Worm (Caenorhabditis elegans) whole organism, late embryonic: Measurements from ENCODE around the gene miro-1.

Experiments used
- C08G9.2 ChIP-seq: sonication (generic microtip); optimal IDR thresholded peaks from 2 replicates; lab custom pipeline; 2016; ENCODE audit warnings: mild to moderate bottlenecking, missing genetic modification characterization, moderate library complexity, missing compliant biosample characterization
- C38D4.7 ChIP-seq: fragments of 200-800 bp; sonication (Bioruptor generic); optimal IDR thresholded peaks from 2 replicates; lab custom pipeline; 2018; ENCODE audit warnings: mild to moderate bottlenecking, missing genetic modification characterization, moderate library complexity, missing compliant biosample characterization
- F13H6.1 ChIP-seq: sonication (generic microtip); optimal IDR thresholded peaks from 2 replicates; lab custom pipeline; 2016; ENCODE audit warnings: missing genetic modification characterization, missing compliant biosample characterization
- K09A11.1 ChIP-seq: sonication (generic microtip); optimal IDR thresholded peaks from 2 replicates; lab custom pipeline; 2017; ENCODE audit warnings: antibody characterized with exemption, mild to moderate bottlenecking, missing genetic modification characterization, missing compliant biosample characterization; ENCODE audit not compliant: insufficient read depth
- ahr-1 ChIP-seq: sonication (generic microtip); optimal IDR thresholded peaks from 2 replicates; lab custom pipeline; 2016; ENCODE audit warnings: missing genetic modification characterization, missing compliant biosample characterization
- ama-1 ChIP-seq: fragments of 150-350 bp; optimal IDR thresholded peaks from 2 replicates; lab custom pipeline; 2014
- ceh-14 ChIP-seq: sonication (generic microtip); optimal IDR thresholded peaks from 2 replicates; lab custom pipeline; 2016; ENCODE audit warnings: missing genotype, missing genetic modification characterization, missing compliant biosample characterization
- ceh-18 ChIP-seq: sonication (generic microtip); optimal IDR thresholded peaks from 2 replicates; lab custom pipeline; 2016; ENCODE audit warnings: missing genetic modification characterization, missing compliant biosample characterization
- ceh-2 ChIP-seq: sonication (generic microtip); optimal IDR thresholded peaks from 2 replicates; lab custom pipeline; 2016; ENCODE audit warnings: missing genotype, missing genetic modification characterization, missing compliant biosample characterization
- ceh-24 ChIP-seq: sonication (generic microtip); optimal IDR thresholded peaks from 2 replicates; lab custom pipeline; 2016; ENCODE audit warnings: mild to moderate bottlenecking, missing genetic modification characterization, missing compliant biosample characterization
- ceh-31 ChIP-seq: sonication (generic microtip); optimal IDR thresholded peaks from 2 replicates; lab custom pipeline; 2016; ENCODE audit warnings: missing genetic modification characterization, missing compliant biosample characterization
- ceh-34 ChIP-seq: sonication (generic microtip); optimal IDR thresholded peaks from 2 replicates; lab custom pipeline; 2016; ENCODE audit warnings: mild to moderate bottlenecking, missing genetic modification characterization, missing compliant biosample characterization
- ceh-45 ChIP-seq: fragments of 200-800 bp; sonication (Bioruptor generic); IDR thresholded peaks from 2 replicates; pipeline ENCODE4 v1.3.6; 2022; ENCODE audit warnings: missing genetic modification reagents, missing genetic modification characterization, missing compliant biosample characterization
- ceh-6 ChIP-seq: fragments of 200-800 bp; sonication (Bioruptor generic); optimal IDR thresholded peaks from 2 replicates; lab custom pipeline; 2018; ENCODE audit warnings: mild to moderate bottlenecking, missing genetic modification characterization, missing compliant biosample characterization
- ceh-9 ChIP-seq: sonication (generic microtip); optimal IDR thresholded peaks from 2 replicates; lab custom pipeline; 2016; ENCODE audit warnings: mild to moderate bottlenecking, missing genetic modification characterization, inconsistent platforms, missing compliant biosample characterization
- che-1 ChIP-seq: sonication (generic microtip); optimal IDR thresholded peaks from 2 replicates; lab custom pipeline; 2016; ENCODE audit warnings: mild to moderate bottlenecking, missing genetic modification characterization, missing compliant biosample characterization
- elt-2 ChIP-seq: sonication (generic microtip); optimal IDR thresholded peaks from 2 replicates; lab custom pipeline; 2016; ENCODE audit warnings: missing genetic modification reagents, missing genetic modification characterization, missing compliant biosample characterization
- ets-4 ChIP-seq: sonication (generic microtip); optimal IDR thresholded peaks from 2 replicates; lab custom pipeline; 2016; ENCODE audit warnings: missing genetic modification characterization, missing compliant biosample characterization
- eyg-1 ChIP-seq: sonication (generic microtip); optimal IDR thresholded peaks from 2 replicates; lab custom pipeline; 2016; ENCODE audit warnings: missing genotype, missing genetic modification characterization, missing compliant biosample characterization
- fkh-10 ChIP-seq: fragments of 150-350 bp; optimal IDR thresholded peaks from 2 replicates; lab custom pipeline; 2014; ENCODE audit warnings: missing biosample characterization, missing genetic modification reagents, missing genetic modification characterization
- fkh-6 ChIP-seq: sonication (generic microtip); optimal IDR thresholded peaks from 2 replicates; lab custom pipeline; 2016; ENCODE audit warnings: missing genetic modification characterization, missing compliant biosample characterization
- gmeb-2 ChIP-seq: sonication (generic microtip); optimal IDR thresholded peaks from 2 replicates; lab custom pipeline; 2016; ENCODE audit warnings: missing genetic modification characterization, inconsistent platforms, missing compliant biosample characterization
- madf-2 ChIP-seq: sonication (generic microtip); optimal IDR thresholded peaks from 2 replicates; lab custom pipeline; 2017; ENCODE audit warnings: missing genetic modification characterization, missing compliant biosample characterization
- nfya-1 ChIP-seq: sonication (generic microtip); optimal IDR thresholded peaks from 2 replicates; lab custom pipeline; 2017; ENCODE audit warnings: missing genetic modification characterization, mild to moderate bottlenecking, missing compliant biosample characterization, antibody characterized with exemption, moderate library complexity
- nhr-232 ChIP-seq: sonication (generic microtip); optimal IDR thresholded peaks from 2 replicates; lab custom pipeline; 2016; ENCODE audit warnings: missing genetic modification characterization, missing compliant biosample characterization
- pros-1 ChIP-seq: fragments of 150-350 bp; optimal IDR thresholded peaks from 2 replicates; lab custom pipeline; 2014; ENCODE audit warnings: missing biosample characterization, missing genetic modification reagents, missing genetic modification characterization
- ref-2 ChIP-seq: sonication (generic microtip); optimal IDR thresholded peaks from 2 replicates; lab custom pipeline; 2016; ENCODE audit warnings: missing genetic modification characterization, missing compliant biosample characterization
- sox-2 ChIP-seq: fragments of 200-800 bp; sonication (Bioruptor generic); IDR thresholded peaks from 2 replicates; pipeline ENCODE4 v1.3.6; 2022; ENCODE audit warnings: missing genetic modification reagents, missing genetic modification characterization, missing compliant biosample characterization
- sox-4 ChIP-seq: sonication (generic microtip); optimal IDR thresholded peaks from 2 replicates; lab custom pipeline; 2017; ENCODE audit warnings: mild to moderate bottlenecking, missing genetic modification characterization, inconsistent platforms, missing compliant biosample characterization
- tbx-2 ChIP-seq: sonication (generic microtip); optimal IDR thresholded peaks from 2 replicates; lab custom pipeline; 2016; ENCODE audit warnings: missing genetic modification characterization, missing compliant biosample characterization
- tbx-7 ChIP-seq: sonication (generic microtip); optimal IDR thresholded peaks from 2 replicates; lab custom pipeline; 2016; ENCODE audit warnings: missing genotype, missing genetic modification characterization, missing compliant biosample characterization
- ttx-3 ChIP-seq: sonication (generic microtip); optimal IDR thresholded peaks from 2 replicates; lab custom pipeline; 2016; ENCODE audit warnings: missing genetic modification reagents, missing genetic modification characterization, missing compliant biosample characterization
- unc-3 ChIP-seq, 2 experiments: fragments of 200-800 bp in 1 of 2; sonication (Bioruptor generic) in 1 of 2; sonication (generic microtip) in 1 of 2; conservative IDR thresholded peaks in 1 of 2; optimal IDR thresholded peaks in 1 of 2; 2 replicates each; pipeline versions ENCODE4 v1.3.6 to Lab custom; 2016 to 2022; ENCODE audit warnings: missing compliant biosample characterization in 2 of 2, missing genetic modification characterization in 2 of 2, missing genetic modification reagents in 1 of 2
- unc-42 ChIP-seq: sonication (generic microtip); optimal IDR thresholded peaks from 2 replicates; lab custom pipeline; 2016; ENCODE audit warnings: missing genotype, missing genetic modification characterization, missing compliant biosample characterization
- unc-86 ChIP-seq: sonication (generic microtip); optimal IDR thresholded peaks from 2 replicates; lab custom pipeline; 2016; ENCODE audit warnings: missing genetic modification characterization, missing compliant biosample characterization
- zip-5 ChIP-seq: sonication (generic microtip); optimal IDR thresholded peaks from 2 replicates; lab custom pipeline; 2016; ENCODE audit warnings: missing genetic modification characterization, missing compliant biosample characterization

The miro-1 gene

DNA sequence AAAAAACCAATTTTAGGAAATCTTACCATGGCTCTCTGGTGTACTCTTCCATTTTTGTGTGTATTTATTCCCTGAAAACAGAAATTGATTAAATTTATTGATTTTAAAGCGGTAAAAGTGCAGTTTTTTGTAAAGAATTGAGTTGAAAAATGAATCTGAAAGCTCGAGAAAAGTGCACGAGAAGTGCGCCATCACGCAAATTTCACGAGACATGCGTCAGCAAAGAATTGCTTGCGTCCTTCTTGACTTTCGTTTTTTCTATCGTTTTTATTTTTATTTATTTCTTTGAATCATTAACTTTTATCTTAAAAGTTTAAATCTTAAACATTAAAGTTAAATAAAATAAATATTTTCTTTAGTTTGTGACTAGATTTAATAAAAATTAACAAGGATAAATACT, 29.8 kb upstream of the miro-1 start, which contains the start of gene timm-17B.1:
TSS of gene timm-17B.1 (minus strand) at position 71 of the 400 bp plus-strand sequence.
- TF ChIP-seq tbx-2 (tag; lab: Kevin White, UChicago) (no peak), ttx-3 (tag; lab: Kevin White, UChicago) (peak; percentile 36), sox-4 (tag; lab: Kevin White, UChicago) (peak; percentile 6), elt-2 (tag; lab: Kevin White, UChicago) (peak; percentile 42), nfya-1 (peak; percentile 35), fkh-6 (tag; lab: Kevin White, UChicago) (no peak)

DNA sequence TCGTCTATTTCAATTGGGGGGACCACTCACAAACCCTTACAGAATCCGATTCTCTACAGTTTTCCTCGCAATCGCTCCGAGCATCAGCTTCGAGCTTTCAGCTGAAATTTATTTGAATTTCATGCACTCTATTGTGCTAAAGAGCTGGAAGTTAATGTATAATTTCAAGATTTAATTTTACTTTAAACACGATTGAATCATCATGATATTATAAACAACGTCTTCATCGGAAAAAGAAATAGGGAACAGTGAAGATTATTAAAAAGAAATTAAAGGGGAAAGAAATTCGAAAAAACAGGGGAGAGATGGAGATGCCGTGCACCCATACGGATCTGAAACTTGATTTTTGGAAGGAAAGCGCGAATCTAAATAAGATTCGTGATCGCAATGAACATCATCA, 28.6 kb upstream of the miro-1 start, which contains the start of gene hoe-1:
TSS of gene hoe-1 (minus strand) at position 101 of the 400 bp plus-strand sequence.
- TF ChIP-seq sox-2 (GFP tag; lab: Robert Waterston, UW) (no peak), sox-4 (tag; lab: Kevin White, UChicago) (no peak), eyg-1 (tag; lab: Kevin White, UChicago) (no peak), nhr-232 (tag; lab: Kevin White, UChicago) (no peak), F13H6.1 (no peak), K09A11.1 (tag; lab: Kevin White, UChicago) (no peak), fkh-10 (GFP tag; lab: Kevin White, UChicago) (no peak), ceh-6 (GFP tag; lab: Kevin White, UChicago) (no peak), C38D4.7 (GFP tag; lab: Kevin White, UChicago) (no peak)

DNA sequence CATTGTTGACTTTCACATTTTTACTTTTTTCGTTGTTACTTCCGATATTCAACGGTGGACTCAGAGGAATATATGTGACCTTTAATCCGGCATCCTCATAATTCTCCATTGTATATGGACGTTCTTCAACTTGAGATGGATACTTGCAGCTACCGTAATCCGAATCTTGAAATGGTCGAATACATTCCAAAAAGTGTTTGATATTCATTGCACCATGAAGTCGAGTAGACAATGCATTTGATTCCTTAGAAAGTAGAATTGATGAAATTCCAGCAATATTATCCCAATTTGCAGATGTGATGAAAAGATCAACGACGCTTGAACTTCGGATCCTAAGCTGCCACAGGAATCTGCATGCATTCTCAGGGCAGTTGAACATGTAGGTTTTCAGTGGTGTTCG, 26.9 kb upstream of the miro-1 start:
- no peak for TF ChIP-seq zip-5 (tag; lab: Kevin White, UChicago)

DNA sequence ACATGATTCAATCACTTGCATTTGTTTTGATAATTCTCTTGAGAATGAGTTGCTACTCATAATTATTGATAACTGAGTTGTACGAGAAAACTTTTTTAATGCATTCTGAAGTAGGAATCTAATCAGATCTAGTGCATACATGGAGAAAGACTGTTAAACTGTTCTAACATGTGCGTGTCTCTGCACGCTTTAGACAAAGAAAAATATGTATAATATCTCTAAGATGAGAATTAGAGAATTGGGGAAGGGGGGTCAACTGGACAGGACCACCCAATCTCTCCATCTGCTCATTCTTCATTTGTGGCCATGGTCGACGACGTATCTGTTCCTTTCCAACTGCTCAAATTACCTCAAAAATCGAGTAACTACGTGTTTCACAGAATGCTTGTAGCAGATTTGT, 21.7 kb upstream of the miro-1 start, which contains the start of gene fbxb-78:
TSS of gene fbxb-78 (plus strand) at position 301 of the 400 bp plus-strand sequence.
- TF ChIP-seq ahr-1 (tag; lab: Kevin White, UChicago) = no peak
- TF ChIP-seq ama-1 (lab: Kevin White, UChicago) = no peak
- no peak for TF ChIP-seq ceh-6 (GFP tag; lab: Kevin White, UChicago)
- TF ChIP-seq tbx-7 (tag; lab: Kevin White, UChicago) = no peak
- TF ChIP-seq unc-42 (tag; lab: Kevin White, UChicago) = no peak
- TF ChIP-seq sox-2 (GFP tag; lab: Robert Waterston, UW) = no peak
- TF ChIP-seq gmeb-2 (tag; lab: Kevin White, UChicago) = no peak
- TF ChIP-seq ceh-9 (tag; lab: Kevin White, UChicago) = no peak
- TF ChIP-seq pros-1 (tag; lab: Kevin White, UChicago) = no peak
- no peak for TF ChIP-seq K09A11.1 (tag; lab: Kevin White, UChicago)
- TF ChIP-seq ref-2 (tag; lab: Kevin White, UChicago) = no peak
- TF ChIP-seq ceh-24 (tag; lab: Kevin White, UChicago) = no peak
- no peak for TF ChIP-seq che-1
- no peak for TF ChIP-seq ets-4 (tag; lab: Kevin White, UChicago)
- TF ChIP-seq tbx-2 (tag; lab: Kevin White, UChicago) = no peak

DNA sequence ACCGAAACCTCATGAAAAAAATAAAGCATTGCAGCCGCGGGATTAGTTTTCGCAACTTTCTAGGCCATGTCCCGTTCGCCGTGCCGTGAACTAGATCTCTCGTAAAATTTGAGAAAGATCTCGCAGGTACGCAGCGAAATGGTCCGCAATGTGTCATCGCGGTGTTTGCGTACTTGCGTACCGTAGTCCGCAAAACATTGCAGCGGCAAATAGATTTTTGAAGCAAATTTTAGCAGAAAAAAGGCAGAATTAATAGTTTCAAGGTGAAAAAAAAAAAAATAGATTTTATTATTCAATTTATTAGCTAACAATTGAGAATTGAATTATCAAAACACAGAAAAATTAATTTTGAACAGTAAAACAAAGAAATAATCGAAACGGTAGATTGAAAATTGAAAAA, 12.3 kb upstream of the miro-1 start:
- peak; percentile 85 for TF ChIP-seq ceh-34 (tag; lab: Kevin White, UChicago)
- peak; percentile 13; the same call in 1 of the 2 replicates for TF ChIP-seq sox-2 (GFP tag; lab: Robert Waterston, UW)
- peak; percentile 55 for TF ChIP-seq C08G9.2 (tag; lab: Kevin White, UChicago)
- TF ChIP-seq ceh-2 = peak; percentile 47
- peak; percentile 87 for TF ChIP-seq ceh-14
- peak; percentile 60 for TF ChIP-seq nfya-1
- peak; percentile 21 for TF ChIP-seq ets-4 (tag; lab: Kevin White, UChicago)
- TF ChIP-seq F13H6.1 = peak; percentile 28
- 0 out of 2 replicates have a peak, but pooled peaks have one; percentile 36 for TF ChIP-seq unc-3 (GFP tag; conservative IDR thresholded peaks at IDR 0.05; lab: Robert Waterston, UW)
- TF ChIP-seq unc-3 (tag; optimal IDR thresholded peaks at IDR 0.05; lab: Kevin White, UChicago) = peak; percentile 13
- TF ChIP-seq tbx-2 (tag; lab: Kevin White, UChicago) = peak; percentile 65
- peak; percentile 79 for TF ChIP-seq ceh-31 (tag; lab: Kevin White, UChicago)
- peak; percentile 37 for TF ChIP-seq elt-2 (tag; lab: Kevin White, UChicago)
- TF ChIP-seq madf-2 (tag; lab: Kevin White, UChicago) = peak; percentile 24
- peak; percentile 83 for TF ChIP-seq ref-2 (tag; lab: Kevin White, UChicago)
- TF ChIP-seq ceh-45 = 0 out of 2 replicates have a peak, but pooled peaks have one; percentile 56
- TF ChIP-seq unc-42 (tag; lab: Kevin White, UChicago) = peak; percentile 58
- peak; percentile 46 for TF ChIP-seq unc-86 (tag; lab: Kevin White, UChicago)
- peak; percentile 64 for TF ChIP-seq ceh-18 (tag; lab: Kevin White, UChicago)
- TF ChIP-seq, all 69 proteins: peak for 18; not testable (repeated sequence) for 51
